Worm (Caenorhabditis elegans): Measurements from ENCODE around the gene Y48A6B.9.

Gene Y48A6B.9

DNA sequence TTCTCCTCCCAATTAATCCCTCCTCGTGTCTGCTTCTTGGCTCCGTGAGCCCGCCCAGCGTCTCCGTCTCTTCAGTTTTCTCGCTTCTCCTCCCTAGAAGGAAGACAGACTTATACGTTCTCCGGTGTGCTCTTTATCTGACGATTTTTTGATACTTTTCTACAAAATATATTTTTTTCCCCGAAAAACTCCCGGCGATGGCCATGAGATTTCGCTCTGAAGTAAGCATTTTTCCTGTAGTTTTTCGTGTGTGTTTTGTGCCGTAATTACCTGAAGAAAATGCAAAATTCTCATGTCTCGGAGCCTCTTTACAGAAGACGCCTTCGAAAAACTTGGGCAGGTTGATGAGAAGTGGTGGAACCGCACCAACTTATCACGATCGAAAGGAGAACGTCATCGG is 3.7 kb downstream of the Y48A6B.9 start, which contains the start of gene spat-2:
Gene spat-2, plus strand, starts transcription at position 301 of the 400 bp plus-strand sequence.
- no peak for TF ChIP-seq ztf-1 (GFP tag; conservative IDR thresholded peaks at IDR 0.05)
- TF ChIP-seq lin-13 (GFP tag; optimal IDR thresholded peaks at IDR 0.05): no peak
- no peak for TF ChIP-seq nhr-25 (tag; optimal IDR thresholded peaks at IDR 0.05)
- TF ChIP-seq nhr-11 (tag; optimal IDR thresholded peaks at IDR 0.05): no peak

DNA sequence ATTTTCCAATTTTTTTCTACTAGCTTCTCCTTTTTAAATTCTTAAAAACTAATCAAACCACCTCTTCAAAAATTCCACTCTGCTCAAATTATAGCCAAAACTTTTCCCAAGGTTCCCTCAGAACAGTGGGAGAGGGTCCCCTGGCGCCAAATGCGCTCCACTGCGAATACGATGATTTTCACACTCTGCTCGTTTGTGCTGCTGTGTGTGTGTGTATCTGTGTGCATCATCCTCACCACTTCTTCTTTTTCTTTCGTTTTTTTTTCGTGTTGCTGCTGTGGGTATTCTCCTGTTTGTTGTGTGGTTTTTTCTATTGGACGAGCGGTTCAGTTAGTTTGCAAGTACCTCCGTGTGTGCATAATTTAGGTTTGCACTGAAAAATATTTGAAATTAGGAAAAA is 6.3 kb downstream of the Y48A6B.9 start:
- TF ChIP-seq C34F6.9 (tag; optimal IDR thresholded peaks at IDR 0.05): peak; percentile 73
- TF ChIP-seq fos-1 (tag; optimal IDR thresholded peaks at IDR 0.05): peak; percentile 5
- peak; percentile 91 for TF ChIP-seq unc-55 (GFP tag; optimal IDR thresholded peaks at IDR 0.05)
- no peak for TF ChIP-seq unc-62 (GFP tag; optimal IDR thresholded peaks at IDR 0.05)
- TF ChIP-seq zag-1 (tag; optimal IDR thresholded peaks at IDR 0.05): peak; percentile 23
- peak; percentile 68 for TF ChIP-seq nhr-129 (tag; optimal IDR thresholded peaks at IDR 0.05)
- no peak for TF ChIP-seq elt-1 (tag; optimal IDR thresholded peaks at IDR 0.05)
- peak in 1 of 2 experiments; percentile 63 for TF ChIP-seq lsy-2 (tag; optimal IDR thresholded peaks at IDR 0.05)
- no peak for TF ChIP-seq nhr-77 (tag; optimal IDR thresholded peaks at IDR 0.05)

DNA sequence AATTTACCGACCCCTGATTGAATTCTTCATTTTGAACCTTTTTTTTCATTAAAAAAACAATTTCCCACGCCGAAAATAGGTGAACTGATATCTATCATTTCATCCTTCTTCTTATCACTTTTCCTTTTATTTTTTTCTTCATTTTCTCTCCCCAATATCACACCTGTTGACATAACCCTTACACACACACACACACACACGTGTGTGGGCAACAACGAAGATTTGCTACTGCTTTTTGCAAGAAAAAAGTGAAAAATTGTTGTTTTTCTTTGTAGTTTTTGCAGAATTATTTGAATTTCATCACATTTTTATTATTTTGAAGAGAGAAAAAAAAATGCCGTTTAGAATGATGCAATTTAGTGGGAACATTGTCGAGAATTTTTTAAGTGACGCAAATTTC is 7.6 kb downstream of the Y48A6B.9 start:
- peak; percentile 28 for TF ChIP-seq fos-1 (tag; optimal IDR thresholded peaks at IDR 0.05)
- TF ChIP-seq F13H6.1 (tag; optimal IDR thresholded peaks at IDR 0.05): no peak
- TF ChIP-seq R02D3.7 (tag; optimal IDR thresholded peaks at IDR 0.05): no peak
- peak; percentile 12 for TF ChIP-seq nhr-129 (tag; optimal IDR thresholded peaks at IDR 0.05)
- TF ChIP-seq blmp-1 (tag; optimal IDR thresholded peaks at IDR 0.05; ENCODE audit: insufficient read depth): peak; percentile 2
- no peak for TF ChIP-seq nhr-21 (tag; optimal IDR thresholded peaks at IDR 0.05)
- peak in 1 of 2 experiments; percentile 6 for TF ChIP-seq lsy-2 (tag; optimal IDR thresholded peaks at IDR 0.05)
- no peak for TF ChIP-seq mab-5 (tag; optimal IDR thresholded peaks at IDR 0.05)

DNA sequence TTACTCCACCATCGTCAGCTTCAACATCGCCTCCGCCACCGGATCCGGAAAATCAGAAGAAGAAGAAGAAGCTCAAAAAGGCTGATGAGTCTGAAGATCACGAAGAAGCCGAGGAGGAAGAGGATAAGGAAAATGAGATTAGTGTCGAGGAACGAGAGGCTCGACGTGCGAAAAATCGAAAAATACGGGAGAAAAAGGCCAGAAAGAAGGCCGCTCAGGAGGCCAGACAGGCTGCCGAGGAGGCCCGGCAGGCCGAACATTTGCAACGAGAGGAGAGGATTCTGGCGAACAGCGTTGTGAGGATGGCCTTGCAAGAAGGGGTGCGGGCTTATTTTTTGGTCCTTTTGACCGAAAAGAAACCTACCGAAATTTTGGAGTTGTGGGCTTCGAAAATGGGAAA is 12.2 kb downstream of the Y48A6B.9 start:
- TF ChIP-seq lin-11 (tag; optimal IDR thresholded peaks at IDR 0.05): no peak
- no peak for TF ChIP-seq C34F6.9 (tag; optimal IDR thresholded peaks at IDR 0.05)
- no peak for TF ChIP-seq nhr-12 (tag; optimal IDR thresholded peaks at IDR 0.05)
- TF ChIP-seq mab-5 (tag; optimal IDR thresholded peaks at IDR 0.05): no peak
- TF ChIP-seq unc-39 (tag; optimal IDR thresholded peaks at IDR 0.05): no peak
- TF ChIP-seq ztf-1 (GFP tag; conservative IDR thresholded peaks at IDR 0.05): no peak
- TF ChIP-seq ztf-11 (tag; optimal IDR thresholded peaks at IDR 0.05): no peak
- TF ChIP-seq dmd-4 (tag; optimal IDR thresholded peaks at IDR 0.05): no peak
- no peak for TF ChIP-seq unc-55 (GFP tag; optimal IDR thresholded peaks at IDR 0.05)
- TF ChIP-seq sem-4 (tag; optimal IDR thresholded peaks at IDR 0.05): no peak
- TF ChIP-seq mbf-1 (tag; optimal IDR thresholded peaks at IDR 0.05): no peak
- no peak for TF ChIP-seq snpc-4 (tag; optimal IDR thresholded peaks at IDR 0.05)
- TF ChIP-seq unc-62 (GFP tag; optimal IDR thresholded peaks at IDR 0.05): no peak
- TF ChIP-seq R02D3.7 (tag; optimal IDR thresholded peaks at IDR 0.05): no peak

DNA sequence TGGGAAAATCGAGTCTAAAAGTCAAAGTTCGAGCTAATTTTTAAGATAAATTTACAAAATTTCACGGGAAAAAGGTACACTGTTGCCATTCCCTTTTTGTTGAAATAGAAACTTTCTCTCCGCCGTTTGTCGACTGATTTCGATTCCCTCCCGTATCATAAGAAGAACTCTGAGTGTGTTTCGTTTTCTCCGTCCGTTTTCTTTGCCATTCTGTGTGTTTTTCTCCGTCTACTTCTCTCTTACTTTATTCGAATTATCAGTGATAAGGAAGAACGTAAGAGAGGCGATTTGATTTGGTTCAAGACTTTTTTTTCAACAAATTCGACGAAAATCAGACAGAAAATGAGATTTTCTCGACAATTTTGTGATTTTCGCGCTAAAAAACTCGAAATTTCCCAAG is 13.6 kb downstream of the Y48A6B.9 start:
- TF ChIP-seq fos-1 (tag; optimal IDR thresholded peaks at IDR 0.05) (peak; percentile 84), blmp-1 (tag; optimal IDR thresholded peaks at IDR 0.05; ENCODE audit: insufficient read depth) (peak; percentile 20), nhr-23 (tag; optimal IDR thresholded peaks at IDR 0.05) (no peak), sma-3 (GFP tag; optimal IDR thresholded peaks at IDR 0.05) (no peak), ceh-82 (tag; optimal IDR thresholded peaks at IDR 0.05) (no peak), crh-2 (tag; optimal IDR thresholded peaks at IDR 0.05) (peak; percentile 37), ztf-11 (tag; optimal IDR thresholded peaks at IDR 0.05) (no peak), sem-4 (tag; optimal IDR thresholded peaks at IDR 0.05) (no peak)

DNA sequence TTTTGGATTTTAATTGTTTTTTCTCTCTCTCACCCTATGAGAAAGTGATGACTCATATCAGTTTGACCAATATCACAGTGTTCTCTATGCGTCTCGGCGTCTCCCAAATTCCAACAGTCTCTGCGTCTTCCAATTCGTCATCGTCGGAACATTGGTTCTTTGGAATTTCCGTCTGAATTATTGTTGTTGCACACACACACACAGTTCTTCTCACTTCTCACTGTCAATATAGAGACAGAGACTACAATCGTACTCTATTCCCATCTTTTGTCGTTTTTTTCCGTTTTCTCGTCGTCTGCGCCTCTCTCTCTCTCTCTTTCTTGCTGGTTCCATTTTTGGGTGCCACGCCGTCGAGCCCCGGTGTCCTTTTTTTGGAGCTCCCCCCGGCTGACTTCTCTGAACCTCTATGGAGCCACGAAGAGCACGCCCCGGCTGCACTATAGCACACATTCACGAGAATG is 17.7 kb downstream of the Y48A6B.9 start:
- TF ChIP-seq Y55F3AM.14 (GFP tag; optimal IDR thresholded peaks at IDR 0.05) (no peak), sma-3 (GFP tag; optimal IDR thresholded peaks at IDR 0.05) (peak; percentile 58), nhr-25 (tag; optimal IDR thresholded peaks at IDR 0.05) (no peak), crh-2 (tag; optimal IDR thresholded peaks at IDR 0.05) (peak; percentile 7), F13H6.1 (tag; optimal IDR thresholded peaks at IDR 0.05) (peak; percentile 21), nhr-129 (tag; optimal IDR thresholded peaks at IDR 0.05) (peak; percentile 20), fos-1 (tag; optimal IDR thresholded peaks at IDR 0.05) (peak; percentile 93), gmeb-1 (tag; optimal IDR thresholded peaks at IDR 0.05) (no peak), nhr-237 (tag; optimal IDR thresholded peaks at IDR 0.05) (no peak), lin-39 (tag; optimal IDR thresholded peaks at IDR 0.05) (no peak), blmp-1 (tag; optimal IDR thresholded peaks at IDR 0.05; ENCODE audit: insufficient read depth) (no peak), aly-2 (tag; optimal IDR thresholded peaks at IDR 0.05) (no peak), snpc-4 (tag; optimal IDR thresholded peaks at IDR 0.05) (no peak), nhr-6 (tag; optimal IDR thresholded peaks at IDR 0.05) (no peak), unc-55 (GFP tag; optimal IDR thresholded peaks at IDR 0.05) (peak; percentile 4)

Measured in whole organism, L2 larva.